Fruit fly (Drosophila melanogaster) whole organism, embryonic: Measurements from ENCODE around the gene ebd1.

Experiments
- ATbp ChIP-seq: fragments of 200-800 bp; sonication (Bioruptor generic); optimal IDR thresholded peaks from 2 replicates; lab custom pipeline; 2017; ENCODE audit warnings: missing biosample characterization, mild to moderate bottlenecking, missing genetic modification characterization, missing genetic modification reagents
- Bgb ChIP-seq: fragments of 200-800 bp; sonication (Bioruptor generic); IDR thresholded peaks from 2 replicates; pipeline ENCODE4 v1.3.6; 2022; ENCODE audit warnings: missing biosample characterization, missing genetic modification characterization; ENCODE audit not compliant: partially characterized antibody
- CG10209 ChIP-seq: fragments of 200-800 bp; sonication (Bioruptor generic); optimal IDR thresholded peaks from 3 replicates; lab custom pipeline; 2017; ENCODE audit warnings: missing biosample characterization, mild to moderate bottlenecking, missing genetic modification characterization, missing genetic modification reagents
- CG10959 ChIP-seq: fragments of 200-800 bp; sonication (Bioruptor generic); IDR thresholded peaks from 2 replicates; pipeline ENCODE4 v1.3.6; 2022; ENCODE audit warnings: missing biosample characterization, missing genetic modification characterization
- CG11560 ChIP-seq: fragments of 200-800 bp; sonication (Bioruptor generic); IDR thresholded peaks from 3 replicates; pipeline ENCODE4 v1.3.6; 2022; ENCODE audit warnings: missing biosample characterization, missing genetic modification characterization
- CG11723 ChIP-seq: fragments of 200-800 bp; sonication (Bioruptor generic); optimal IDR thresholded peaks from 2 replicates; lab custom pipeline; 2017; ENCODE audit warnings: missing biosample characterization, mild to moderate bottlenecking, missing genetic modification characterization
- CG14014 ChIP-seq: fragments of 200-800 bp; sonication (Bioruptor generic); IDR thresholded peaks from 2 replicates; pipeline ENCODE4 v1.3.6; 2022; ENCODE audit warnings: missing biosample characterization, missing genetic modification characterization
- CG14710 ChIP-seq: fragments of 200-800 bp; sonication (Bioruptor generic); optimal IDR thresholded peaks from 3 replicates; lab custom pipeline; 2019; ENCODE audit warnings: missing biosample characterization, mild to moderate bottlenecking, missing genetic modification characterization, moderate library complexity
- CG16863 ChIP-seq: fragments of 200-800 bp; sonication (Bioruptor generic); optimal IDR thresholded peaks from 3 replicates; lab custom pipeline; 2016; ENCODE audit warnings: missing biosample characterization, missing genetic modification characterization
- CG17359 ChIP-seq: fragments of 200-800 bp; sonication (Bioruptor generic); optimal IDR thresholded peaks from 3 replicates; lab custom pipeline; 2018; ENCODE audit warnings: missing biosample characterization, mild to moderate bottlenecking, missing genetic modification characterization, moderate library complexity
- CG17568 ChIP-seq: fragments of 200-800 bp; sonication (Bioruptor generic); optimal IDR thresholded peaks from 2 replicates; lab custom pipeline; 2018; ENCODE audit warnings: missing biosample characterization, mild to moderate bottlenecking, missing genetic modification characterization, moderate library complexity
- CG18764 ChIP-seq: fragments of 200-800 bp; sonication (Bioruptor generic); optimal IDR thresholded peaks from 3 replicates; lab custom pipeline; 2016; ENCODE audit warnings: missing biosample characterization, missing genetic modification characterization
- CG2678 ChIP-seq: fragments of 200-800 bp; sonication (Bioruptor generic); optimal IDR thresholded peaks from 3 replicates; lab custom pipeline; 2019; ENCODE audit warnings: missing biosample characterization, mild to moderate bottlenecking, missing genetic modification characterization, moderate library complexity
- CG43689 ChIP-seq: fragments of 200-800 bp; sonication (Bioruptor generic); IDR thresholded peaks from 2 replicates; pipeline ENCODE4 v1.3.6; 2022; ENCODE audit warnings: missing biosample characterization, missing genetic modification characterization
- CG4820 ChIP-seq: fragments of 200-800 bp; sonication (Bioruptor generic); optimal IDR thresholded peaks from 3 replicates; lab custom pipeline; 2016; ENCODE audit warnings: missing biosample characterization, missing genetic modification characterization
- CG5953 ChIP-seq: fragments of 200-800 bp; sonication (Bioruptor generic); IDR thresholded peaks from 2 replicates; pipeline ENCODE4 v1.3.6; 2022; ENCODE audit warnings: missing biosample characterization, missing genetic modification characterization
- CG7372 ChIP-seq: fragments of 200-800 bp; sonication (Bioruptor generic); IDR thresholded peaks from 2 replicates; pipeline ENCODE4 v1.3.6; 2022; ENCODE audit warnings: missing biosample characterization, missing genetic modification characterization
- Chrac-16 ChIP-seq: fragments of 200-800 bp; sonication (Bioruptor generic); optimal IDR thresholded peaks from 3 replicates; lab custom pipeline; 2016; ENCODE audit warnings: missing biosample characterization, missing genetic modification characterization
- Dll ChIP-seq: fragments of 200-800 bp; sonication (Bioruptor generic); IDR thresholded peaks from 4 replicates; pipeline ENCODE4 v1.3.6; 2022; ENCODE audit warnings: missing biosample characterization, missing genetic modification characterization; ENCODE audit not compliant: partially characterized antibody
- E2f1 ChIP-seq: fragments of 200-800 bp; sonication (Bioruptor generic); IDR thresholded peaks from 2 replicates; pipeline ENCODE4 v1.3.6; 2022; ENCODE audit warnings: missing biosample characterization, missing genetic modification characterization
- Ets97D ChIP-seq: fragments of 200-800 bp; sonication (Bioruptor generic); optimal IDR thresholded peaks from 3 replicates; lab custom pipeline; 2016; ENCODE audit warnings: missing biosample characterization, missing genetic modification characterization
- Fer2 ChIP-seq: fragments of 200-800 bp; sonication (Bioruptor generic); optimal IDR thresholded peaks from 2 replicates; lab custom pipeline; 2018; ENCODE audit warnings: missing biosample characterization, mild to moderate bottlenecking, missing genetic modification characterization, moderate library complexity
- Gug ChIP-seq: fragments of 200-800 bp; sonication (Bioruptor generic); IDR thresholded peaks from 4 replicates; pipeline ENCODE4 v1.3.6; 2022; ENCODE audit warnings: missing biosample characterization, missing genetic modification characterization
- Hand ChIP-seq: fragments of 200-800 bp; sonication (Bioruptor generic); optimal IDR thresholded peaks from 2 replicates; lab custom pipeline; 2017; ENCODE audit warnings: mild to moderate bottlenecking, missing biosample characterization, missing genetic modification reagents, missing genetic modification characterization
- HmgD ChIP-seq: fragments of 200-800 bp; sonication (Bioruptor generic); optimal IDR thresholded peaks from 3 replicates; lab custom pipeline; 2016; ENCODE audit warnings: missing biosample characterization, missing genetic modification characterization
- MESR4 ChIP-seq: fragments of 200-800 bp; sonication (Bioruptor generic); optimal IDR thresholded peaks from 2 replicates; lab custom pipeline; 2018; ENCODE audit warnings: missing biosample characterization, mild to moderate bottlenecking, missing genetic modification characterization, moderate library complexity
- Oaz ChIP-seq: fragments of 200-800 bp; sonication (Bioruptor generic); IDR thresholded peaks from 2 replicates; pipeline ENCODE4 v1.3.6; 2022; ENCODE audit warnings: missing biosample characterization, missing genetic modification characterization
- Scr ChIP-seq: fragments of 200-800 bp; sonication (Bioruptor generic); IDR thresholded peaks from 2 replicates; pipeline ENCODE4 v1.3.6; 2022; ENCODE audit warnings: missing biosample characterization, missing genetic modification characterization; ENCODE audit not compliant: partially characterized antibody
- Sox100B ChIP-seq: fragments of 200-800 bp; sonication (Bioruptor generic); optimal IDR thresholded peaks from 3 replicates; lab custom pipeline; 2018; ENCODE audit warnings: missing biosample characterization, mild to moderate bottlenecking, missing genetic modification characterization
- Sry-δ ChIP-seq: fragments of 200-800 bp; sonication (Bioruptor generic); optimal IDR thresholded peaks from 2 replicates; lab custom pipeline; 2016; ENCODE audit warnings: missing biosample characterization, missing genetic modification characterization
- Stat92E ChIP-seq, 3 experiments: fragments of >200 bp in 2 of 3; fragments of 200-800 bp in 1 of 3; sonication (Bioruptor generic) in 1 of 3; optimal IDR thresholded peaks; 2 replicates each; lab custom pipeline; 2017 to 2019; ENCODE audit warnings: missing biosample characterization in 3 of 3, missing genetic modification characterization in 3 of 3, mild to moderate bottlenecking in 1 of 3, moderate library complexity in 1 of 3
- ac ChIP-seq: fragments of 200-800 bp; sonication (Bioruptor generic); optimal IDR thresholded peaks from 3 replicates; lab custom pipeline; 2017; ENCODE audit warnings: missing biosample characterization, mild to moderate bottlenecking, missing genetic modification characterization
- ap ChIP-seq: fragments of 200-800 bp; sonication (Bioruptor generic); IDR thresholded peaks from 2 replicates; pipeline ENCODE4 v1.3.6; 2022; ENCODE audit warnings: missing biosample characterization, missing genetic modification characterization
- crol ChIP-seq: fragments of 200-800 bp; sonication (Bioruptor generic); IDR thresholded peaks from 2 replicates; pipeline ENCODE4 v1.3.6; 2022; ENCODE audit warnings: missing biosample characterization, missing genetic modification characterization
- dimm ChIP-seq: fragments of 200-800 bp; sonication (Bioruptor generic); IDR thresholded peaks from 2 replicates; pipeline ENCODE4 v1.3.6; 2022; ENCODE audit warnings: missing biosample characterization, missing genetic modification characterization
- emc ChIP-seq: fragments of 200-800 bp; sonication (Bioruptor generic); optimal IDR thresholded peaks from 2 replicates; lab custom pipeline; 2016; ENCODE audit warnings: missing biosample characterization, missing genetic modification characterization
- gcm ChIP-seq: fragments of 200-800 bp; sonication (Bioruptor generic); optimal IDR thresholded peaks from 2 replicates; lab custom pipeline; 2019; ENCODE audit warnings: missing biosample characterization, mild to moderate bottlenecking, missing genetic modification characterization, moderate library complexity
- kah ChIP-seq: fragments of 200-800 bp; sonication (Bioruptor generic); optimal IDR thresholded peaks from 2 replicates; lab custom pipeline; 2018; ENCODE audit warnings: missing biosample characterization, mild to moderate bottlenecking, missing genetic modification characterization
- luna ChIP-seq: fragments of 200-800 bp; sonication (Bioruptor generic); optimal IDR thresholded peaks from 2 replicates; lab custom pipeline; 2016; ENCODE audit warnings: missing biosample characterization, missing genetic modification characterization
- mam ChIP-seq: fragments of 200-800 bp; sonication (Bioruptor generic); optimal IDR thresholded peaks from 3 replicates; lab custom pipeline; 2016; ENCODE audit warnings: missing biosample characterization, missing genetic modification characterization
- psq ChIP-seq: fragments of 200-800 bp; sonication (Bioruptor generic); optimal IDR thresholded peaks from 2 replicates; lab custom pipeline; 2017; ENCODE audit warnings: missing biosample characterization, missing genetic modification characterization
- rib ChIP-seq: fragments of 200-800 bp; sonication (Bioruptor generic); IDR thresholded peaks from 2 replicates; pipeline ENCODE4 v1.3.6; 2022; ENCODE audit warnings: missing biosample characterization, missing genetic modification characterization
- sc ChIP-seq, 3 experiments: fragments of >200 bp in 2 of 3; fragments of 200-800 bp in 1 of 3; sonication (Bioruptor generic) in 1 of 3; optimal IDR thresholded peaks; 2 replicates in 2 of 3; 3 replicates in 1 of 3; lab custom pipeline; 2017; ENCODE audit warnings: mild to moderate bottlenecking in 1 of 3, missing biosample characterization in 1 of 3, missing genetic modification characterization in 1 of 3, missing genetic modification reagents in 1 of 3
- schlank ChIP-seq: fragments of 200-800 bp; sonication (Bioruptor generic); optimal IDR thresholded peaks from 2 replicates; lab custom pipeline; 2018; ENCODE audit warnings: missing biosample characterization, mild to moderate bottlenecking, missing genetic modification characterization
- slp2 ChIP-seq: fragments of 200-800 bp; sonication (Bioruptor generic); optimal IDR thresholded peaks from 2 replicates; lab custom pipeline; 2016; ENCODE audit warnings: missing biosample characterization, missing genetic modification characterization
- so ChIP-seq: fragments of 200-800 bp; sonication (Bioruptor generic); IDR thresholded peaks from 3 replicates; pipeline ENCODE4 v1.3.6; 2022; ENCODE audit warnings: missing biosample characterization, missing genetic modification characterization
- tap ChIP-seq: fragments of 200-800 bp; optimal IDR thresholded peaks from 3 replicates; lab custom pipeline; 2019; ENCODE audit warnings: missing biosample characterization, mild to moderate bottlenecking, missing genetic modification characterization, moderate library complexity
- tgo ChIP-seq: fragments of 200-800 bp; sonication (Bioruptor generic); IDR thresholded peaks from 3 replicates; pipeline ENCODE4 v1.3.6; 2022; ENCODE audit warnings: missing biosample characterization, missing genetic modification characterization
- wek ChIP-seq: fragments of 200-800 bp; sonication (Bioruptor generic); optimal IDR thresholded peaks from 3 replicates; lab custom pipeline; 2018; ENCODE audit warnings: missing biosample characterization, mild to moderate bottlenecking, missing genetic modification characterization, moderate library complexity
- z ChIP-seq: fragments of 200-800 bp; sonication (Bioruptor generic); IDR thresholded peaks from 3 replicates; pipeline ENCODE4 v1.3.6; 2022; ENCODE audit warnings: missing biosample characterization, missing genetic modification characterization

The ebd1 gene

DNA sequence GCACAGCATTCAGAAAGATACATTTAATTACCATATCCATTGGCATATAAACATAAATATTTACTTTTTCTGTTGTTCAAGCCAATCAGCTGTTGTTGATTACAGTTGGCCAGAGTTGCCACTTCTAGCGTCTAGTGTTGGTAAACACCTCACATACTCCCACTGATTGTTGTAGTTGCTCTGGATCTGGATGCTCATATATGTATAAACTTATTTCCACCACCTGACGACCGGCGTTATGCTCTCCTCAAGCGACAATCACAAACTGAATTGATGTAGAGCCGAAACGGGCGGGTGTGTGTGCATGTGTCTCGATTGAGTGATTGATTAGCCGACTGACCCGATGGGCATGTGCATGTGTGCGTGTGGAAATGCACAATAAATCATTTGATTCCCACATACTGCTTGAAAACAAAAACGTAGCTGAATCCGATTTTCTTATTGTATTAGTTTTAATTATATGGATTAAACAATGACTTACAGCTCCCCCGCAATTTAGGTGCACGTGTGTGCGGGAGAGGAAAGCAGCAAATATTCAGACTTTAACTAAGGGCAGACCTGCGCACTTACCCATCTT is 3.5 kb downstream of the ebd1 start (continued):
- TF ChIP-seq CG10209 (GFP tag; lab: Kevin White, UChicago) (peak; percentile 28), CG4820 (GFP tag; lab: Kevin White, UChicago) (no peak), so (GFP tag; lab: Robert Waterston, UW) (peak; percentile 40; the same call in 1 of the 3 replicates), CG18764 (GFP tag; lab: Kevin White, UChicago) (no peak), luna (no peak), E2f1 (GFP tag; lab: Robert Waterston, UW) (no peak), rib (no peak), gcm (GFP tag; lab: Kevin White, UChicago) (peak; percentile 37), dimm (GFP tag; lab: Robert Waterston, UW) (no peak), ac (GFP tag; lab: Kevin White, UChicago) (no peak), CG11723 (GFP tag; lab: Kevin White, UChicago) (no peak), Fer2 (tag; lab: Kevin White, UChicago) (no peak), Hand (no peak), ATbp (peak; percentile 33), CG17359 (tag; lab: Kevin White, UChicago) (no peak), Dll (peak; percentile 41; the same call in 2 of the 4 replicates), z (peak; percentile 67; the same call in 2 of the 3 replicates), Oaz (no peak), CG17568 (GFP tag; lab: Kevin White, UChicago) (no peak), CG5953 (GFP tag; lab: Robert Waterston, UW) (no peak), CG16863 (GFP tag; lab: Kevin White, UChicago) (no peak), crol (GFP tag; lab: Robert Waterston, UW) (peak; percentile 34; the same call in 1 of the 2 replicates), Scr (GFP tag; lab: Robert Waterston, UW) (peak; percentile 47), mam (GFP tag; lab: Kevin White, UChicago) (peak; percentile 38), CG14014 (GFP tag; lab: Robert Waterston, UW) (peak; percentile 58; the same call in 1 of the 2 replicates), Sry-δ (GFP tag; lab: Kevin White, UChicago) (peak; percentile 53), Bgb (GFP tag; lab: Robert Waterston, UW) (peak; percentile 31; the same call in 1 of the 2 replicates), Chrac-16 (peak; percentile 16), Stat92E (GFP tag; optimal IDR thresholded peaks at IDR 0.05; lab: Kevin White, UChicago) (peak in 1 of 3 experiments; percentile 27), wek (GFP tag; lab: Kevin White, UChicago) (peak; percentile 50), tap (tag; lab: Kevin White, UChicago) (peak; percentile 17), CG10959 (GFP tag; lab: Robert Waterston, UW) (no peak), CG2678 (tag; lab: Kevin White, UChicago) (peak; percentile 47), MESR4 (GFP tag; lab: Kevin White, UChicago) (peak; percentile 82), kah (GFP tag; lab: Kevin White, UChicago) (peak; percentile 80), emc (no peak), tgo (GFP tag; lab: Robert Waterston, UW) (no peak), CG11560 (tag; lab: Robert Waterston, UW) (no peak), CG14710 (peak; percentile 45), sc (optimal IDR thresholded peaks at IDR 0.05; lab: Kevin White, UChicago) (no peak), sc (GFP tag; optimal IDR thresholded peaks at IDR 0.05; lab: Kevin White, UChicago) (no peak), ap (GFP tag; lab: Robert Waterston, UW) (no peak), HmgD (GFP tag; lab: Kevin White, UChicago) (peak; percentile 32), psq (GFP tag; lab: Kevin White, UChicago) (peak; percentile 33), Ets97D (peak; percentile 63), CG7372 (GFP tag; lab: Robert Waterston, UW) (no peak), CG43689 (no peak), Sox100B (GFP tag; lab: Kevin White, UChicago) (no peak), Gug (GFP tag; lab: Robert Waterston, UW) (no peak), schlank (no peak), slp2 (peak; percentile 9)
